Worm (Caenorhabditis elegans): ENCODE data around the gene R107.2.

DNA sequence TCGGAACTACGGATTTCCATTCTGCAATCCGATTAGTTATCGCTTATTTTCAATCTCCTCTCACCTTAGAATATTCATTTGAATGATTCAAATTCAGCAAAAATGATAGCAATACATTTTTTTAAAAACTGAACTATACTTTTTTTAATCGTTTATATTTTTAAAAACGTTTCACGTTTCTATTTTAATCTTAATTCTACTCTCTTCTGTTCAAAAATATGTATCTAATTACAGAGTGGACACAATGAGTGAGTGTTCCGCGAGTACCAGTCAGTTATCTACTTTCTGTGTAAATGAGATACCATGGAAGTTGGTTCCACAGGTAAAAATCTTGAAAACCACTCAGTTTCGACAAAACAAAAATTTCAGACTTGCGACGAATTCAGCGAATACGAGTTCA, 43.2 kb downstream of the R107.2 start, which contains the start of the genes F59B2.15 and zif-1:
- TF ChIP-seq W03F9.2 (tag; optimal IDR thresholded peaks at IDR 0.05), result no peak
- no peak for TF ChIP-seq him-1 (tag; optimal IDR thresholded peaks at IDR 0.05)
- no peak for TF ChIP-seq dao-5 (tag; optimal IDR thresholded peaks at IDR 0.05)
